Worm (Caenorhabditis elegans): ENCODE data around the gene F01G10.10.

DNA sequence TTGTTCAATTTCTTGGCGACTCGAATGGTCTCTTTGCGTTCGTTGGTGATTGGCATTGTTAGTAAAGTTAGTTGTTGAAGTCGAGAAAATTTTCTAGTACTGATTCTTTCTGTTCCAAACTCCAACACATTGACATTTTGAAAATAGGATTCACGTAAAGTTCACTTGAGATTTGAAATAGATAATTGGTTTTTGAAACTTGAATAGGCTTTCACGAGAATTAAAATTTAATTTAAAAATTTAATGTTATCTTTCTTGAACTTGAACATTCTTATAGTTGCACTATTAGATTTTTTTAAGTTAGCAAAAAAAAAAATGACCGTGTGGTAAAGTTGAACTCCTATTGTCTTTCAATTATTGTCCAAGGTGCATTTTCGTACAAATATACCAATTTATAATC lies 48.1 kb downstream of the F01G10.10 start, which contains the start of gene R09E10.6:
- TF ChIP-seq snpc-4 (tag; optimal IDR thresholded peaks at IDR 0.05), result no peak
- TF ChIP-seq elt-3 (tag; optimal IDR thresholded peaks at IDR 0.05), result no peak
- TF ChIP-seq unc-62 (GFP tag; optimal IDR thresholded peaks at IDR 0.05), result no peak
- no peak for TF ChIP-seq lin-39 (tag; optimal IDR thresholded peaks at IDR 0.05)
- TF ChIP-seq nhr-6 (tag; optimal IDR thresholded peaks at IDR 0.05), result no peak
- no peak for TF ChIP-seq Y55F3AM.14 (GFP tag; optimal IDR thresholded peaks at IDR 0.05)
- no peak for TF ChIP-seq C34F6.9 (tag; optimal IDR thresholded peaks at IDR 0.05)
- TF ChIP-seq unc-39 (tag; optimal IDR thresholded peaks at IDR 0.05), result no peak
- TF ChIP-seq ama-1 (optimal IDR thresholded peaks at IDR 0.05), result no peak
- TF ChIP-seq nhr-25 (tag; optimal IDR thresholded peaks at IDR 0.05), result no peak

Measured in whole organism, L2 larva.